Worm (Caenorhabditis elegans) whole organism, L1 larva: ENCODE measurements around the gene str-233.

ENCODE experiments used
- C04F5.9 ChIP-seq: sonication (generic microtip); optimal IDR thresholded peaks from 2 replicates; lab custom pipeline; 2016; ENCODE audit warnings: missing genetic modification characterization, missing compliant biosample characterization
- C16A3.4 ChIP-seq: fragments of 150-350 bp; optimal IDR thresholded peaks from 2 replicates; lab custom pipeline; 2014; ENCODE audit warnings: missing biosample characterization, missing genetic modification characterization
- F16B12.6 ChIP-seq: fragments of 150-350 bp; optimal IDR thresholded peaks from 2 replicates; lab custom pipeline; 2014; ENCODE audit warnings: missing biosample characterization, missing genetic modification characterization
- Y116A8C.19 ChIP-seq: sonication (generic microtip); optimal IDR thresholded peaks from 2 replicates; lab custom pipeline; 2016; ENCODE audit warnings: missing compliant biosample characterization, missing genetic modification characterization, borderline replicate concordance
- ceh-63 ChIP-seq: fragments of 200-800 bp; sonication (Bioruptor generic); optimal IDR thresholded peaks from 2 replicates; lab custom pipeline; 2018; ENCODE audit warnings: mild to moderate bottlenecking, missing genetic modification characterization, missing compliant biosample characterization
- ceh-88 ChIP-seq: fragments of 200-800 bp; sonication (Bioruptor generic); IDR thresholded peaks from 2 replicates; pipeline ENCODE4 v1.3.6; 2022; ENCODE audit warnings: missing genetic modification characterization, missing compliant biosample characterization
- ceh-90 ChIP-seq: sonication (generic microtip); optimal IDR thresholded peaks from 2 replicates; lab custom pipeline; 2016; ENCODE audit warnings: missing genetic modification characterization, missing compliant biosample characterization
- efl-1 ChIP-seq, 4 experiments: fragments of 150-350 bp; optimal IDR thresholded peaks in 3 of 4; peaks in 1 of 4; 1 replicate in 1 of 4; 2 replicates in 3 of 4; lab custom pipeline; 2014; ENCODE audit warnings: missing biosample characterization in 2 of 4, missing genetic modification characterization in 2 of 4, missing genetic modification reagents in 2 of 4
- elt-2 ChIP-seq: sonication (generic microtip); optimal IDR thresholded peaks from 2 replicates; lab custom pipeline; 2016; ENCODE audit warnings: missing genetic modification characterization, mild to moderate bottlenecking, inconsistent platforms, missing compliant biosample characterization, missing genetic modification reagents
- ets-5 ChIP-seq: fragments of 200-800 bp; sonication (Bioruptor generic); IDR thresholded peaks from 2 replicates; pipeline ENCODE4 v1.3.6; 2022; ENCODE audit warnings: missing genetic modification characterization, missing compliant biosample characterization
- fkh-4 ChIP-seq: sonication (generic microtip); optimal IDR thresholded peaks from 2 replicates; lab custom pipeline; 2016; ENCODE audit warnings: missing compliant biosample characterization, missing genetic modification characterization, borderline replicate concordance
- fkh-8 ChIP-seq: sonication (generic microtip); optimal IDR thresholded peaks from 2 replicates; lab custom pipeline; 2016; ENCODE audit warnings: mild to moderate bottlenecking, missing genetic modification characterization, missing compliant biosample characterization
- fos-1 ChIP-seq: fragments of 150-350 bp; optimal IDR thresholded peaks from 2 replicates; lab custom pipeline; 2014; ENCODE audit warnings: missing biosample characterization, missing genetic modification characterization
- grh-1 ChIP-seq: fragments of 200-800 bp; sonication (Bioruptor generic); IDR thresholded peaks from 2 replicates; pipeline ENCODE4 v1.3.6; 2022; ENCODE audit warnings: missing genetic modification reagents, missing genetic modification characterization, missing compliant biosample characterization
- hlh-17 ChIP-seq: fragments of 200-800 bp; sonication (Bioruptor generic); optimal IDR thresholded peaks from 2 replicates; lab custom pipeline; 2018; ENCODE audit warnings: missing genetic modification characterization, mild to moderate bottlenecking, missing compliant biosample characterization, moderate library complexity, borderline replicate concordance
- hpl-2 ChIP-seq: fragments of 150-350 bp; optimal IDR thresholded peaks from 2 replicates; lab custom pipeline; 2014; ENCODE audit warnings: missing biosample characterization, missing genetic modification reagents, missing genetic modification characterization
- lin-13 ChIP-seq: fragments of 150-350 bp; optimal IDR thresholded peaks from 2 replicates; lab custom pipeline; 2014; ENCODE audit warnings: missing biosample characterization, missing genetic modification reagents, missing genetic modification characterization
- lin-14 ChIP-seq: fragments of 200-800 bp; sonication (Bioruptor generic); optimal IDR thresholded peaks from 2 replicates; lab custom pipeline; 2018; ENCODE audit warnings: mild to moderate bottlenecking, missing genetic modification characterization, moderate library complexity, missing compliant biosample characterization
- lin-35 ChIP-seq, 2 experiments: fragments of 150-350 bp; optimal IDR thresholded peaks; 2 replicates each; lab custom pipeline; 2014; ENCODE audit warnings: missing biosample characterization in 2 of 2, missing genetic modification characterization in 2 of 2, missing genetic modification reagents in 2 of 2
- lin-39 ChIP-seq: fragments of 150-350 bp; optimal IDR thresholded peaks from 2 replicates; lab custom pipeline; 2014; ENCODE audit warnings: missing biosample characterization, missing genetic modification reagents, missing genetic modification characterization
- lsy-2 ChIP-seq, 2 experiments: fragments of 150-350 bp; optimal IDR thresholded peaks; 2 replicates each; lab custom pipeline; 2014; ENCODE audit warnings: missing biosample characterization in 2 of 2, missing genetic modification characterization in 2 of 2
- mef-2 ChIP-seq: fragments of 150-350 bp; optimal IDR thresholded peaks from 2 replicates; lab custom pipeline; 2014; ENCODE audit warnings: missing biosample characterization, missing genetic modification characterization
- nhr-12 ChIP-seq: sonication (generic microtip); optimal IDR thresholded peaks from 2 replicates; lab custom pipeline; 2017; ENCODE audit warnings: missing biosample characterization, missing genetic modification characterization
- nhr-19 ChIP-seq: fragments of 200-800 bp; sonication (Bioruptor generic); conservative IDR thresholded peaks from 2 replicates; pipeline ENCODE4 v1.3.6; 2022; ENCODE audit warnings: missing genetic modification characterization, missing compliant biosample characterization
- nhr-237 ChIP-seq: fragments of 150-350 bp; optimal IDR thresholded peaks from 2 replicates; lab custom pipeline; 2014; ENCODE audit warnings: missing biosample characterization, missing genetic modification characterization
- nhr-71 ChIP-seq: sonication (generic microtip); optimal IDR thresholded peaks from 2 replicates; lab custom pipeline; 2016; ENCODE audit warnings: mild to moderate bottlenecking, missing genetic modification characterization, moderate library complexity, missing compliant biosample characterization
- nhr-76 ChIP-seq: sonication (generic microtip); optimal IDR thresholded peaks from 2 replicates; lab custom pipeline; 2017; ENCODE audit warnings: missing biosample characterization, missing genetic modification characterization
- nhr-77 ChIP-seq: fragments of 150-350 bp; optimal IDR thresholded peaks from 2 replicates; lab custom pipeline; 2014; ENCODE audit warnings: missing biosample characterization, missing genetic modification characterization
- nhr-85 ChIP-seq: sonication (generic microtip); peaks from one replicate; lab custom pipeline; 2016; ENCODE audit warnings: missing genetic modification characterization, inconsistent platforms, missing compliant biosample characterization
- pqm-1 ChIP-seq: sonication (generic microtip); optimal IDR thresholded peaks from 3 replicates; lab custom pipeline; 2017; ENCODE audit warnings: missing biosample characterization, missing genetic modification characterization
- rnt-1 ChIP-seq: sonication (generic microtip); optimal IDR thresholded peaks from 2 replicates; lab custom pipeline; 2016; ENCODE audit warnings: mild to moderate bottlenecking, missing genetic modification characterization, moderate library complexity, missing compliant biosample characterization
- snpc-4 ChIP-seq: fragments of 150-350 bp; optimal IDR thresholded peaks from 2 replicates; lab custom pipeline; 2014; ENCODE audit warnings: missing biosample characterization, missing genetic modification characterization
- snu-23 ChIP-seq: sonication (generic microtip); optimal IDR thresholded peaks from 2 replicates; lab custom pipeline; 2016; ENCODE audit warnings: missing genetic modification characterization, missing compliant biosample characterization
- sup-37 ChIP-seq: fragments of 200-800 bp; sonication (Bioruptor generic); optimal IDR thresholded peaks from 2 replicates; lab custom pipeline; 2018; ENCODE audit warnings: mild to moderate bottlenecking, missing genetic modification characterization, missing compliant biosample characterization
- unc-30 ChIP-seq: sonication (generic microtip); optimal IDR thresholded peaks from 2 replicates; lab custom pipeline; 2017; ENCODE audit warnings: missing biosample characterization, missing genetic modification characterization
- vab-15 ChIP-seq: sonication (generic microtip); optimal IDR thresholded peaks from 2 replicates; lab custom pipeline; 2017; ENCODE audit warnings: missing genotype, mild to moderate bottlenecking, missing genetic modification characterization, missing compliant biosample characterization
- zag-1 ChIP-seq: fragments of 150-350 bp; optimal IDR thresholded peaks from 2 replicates; lab custom pipeline; 2014; ENCODE audit warnings: missing biosample characterization, missing genetic modification characterization
- zip-4 ChIP-seq: fragments of 200-800 bp; sonication (Bioruptor generic); optimal IDR thresholded peaks from 2 replicates; lab custom pipeline; 2018; ENCODE audit warnings: mild to moderate bottlenecking, missing genetic modification characterization, moderate library complexity, missing compliant biosample characterization

Gene str-233

DNA sequence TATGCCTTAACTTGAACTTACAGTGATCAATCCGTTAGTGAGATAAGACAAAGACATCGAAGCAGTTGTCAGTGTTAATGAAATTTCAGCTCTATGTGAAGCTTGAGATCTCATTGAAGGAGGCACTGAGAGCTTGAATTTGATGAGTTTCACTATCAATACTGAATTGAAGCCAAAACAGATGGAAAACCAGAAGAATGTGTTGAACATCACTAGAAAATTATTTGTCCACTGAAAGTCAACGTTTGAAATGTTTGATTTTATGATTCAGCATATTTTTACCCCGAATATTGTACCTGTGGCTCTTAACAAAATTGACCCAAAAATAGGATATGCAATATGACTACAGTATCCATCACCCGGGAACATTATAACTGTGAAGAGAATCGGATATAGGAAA, 38.6 kb downstream of the str-233 start:
- no peak for TF ChIP-seq fkh-4 (tag; lab: Kevin White, UChicago)
- TF ChIP-seq fos-1: no peak
- TF ChIP-seq lsy-2 (tag; optimal IDR thresholded peaks at IDR 0.05; lab: Kevin White, UChicago): no peak
- TF ChIP-seq nhr-19 (GFP tag; lab: Robert Waterston, UW): no peak
- no peak for TF ChIP-seq nhr-237
- TF ChIP-seq vab-15: no peak
- TF ChIP-seq ceh-63 (GFP tag; lab: Kevin White, UChicago): no peak
- TF ChIP-seq sup-37 (GFP tag; lab: Kevin White, UChicago): no peak
- no peak for TF ChIP-seq hpl-2 (GFP tag; lab: Kevin White, UChicago)
- TF ChIP-seq grh-1 (GFP tag; lab: Robert Waterston, UW): no peak
- no peak for TF ChIP-seq C16A3.4 (tag; lab: Kevin White, UChicago)
- TF ChIP-seq elt-2 (tag; lab: Kevin White, UChicago): no peak
- TF ChIP-seq snu-23 (GFP tag; lab: Kevin White, UChicago): no peak
- TF ChIP-seq nhr-76 (tag; lab: Kevin White, UChicago): no peak
- TF ChIP-seq hlh-17 (GFP tag; lab: Kevin White, UChicago): no peak
- TF ChIP-seq lin-35 (GFP tag; optimal IDR thresholded peaks at IDR 0.05; lab: Kevin White, UChicago): no peak
- no peak for TF ChIP-seq zag-1 (tag; lab: Kevin White, UChicago)
- TF ChIP-seq efl-1 (optimal IDR thresholded peaks at IDR 0.05; lab: Kevin White, UChicago): no peak
- TF ChIP-seq efl-1 (GFP tag; optimal IDR thresholded peaks at IDR 0.05 in 1 of 2; lab: Kevin White, UChicago): no peak
- TF ChIP-seq nhr-77 (tag; lab: Kevin White, UChicago): no peak
- TF ChIP-seq lin-39: no peak

DNA sequence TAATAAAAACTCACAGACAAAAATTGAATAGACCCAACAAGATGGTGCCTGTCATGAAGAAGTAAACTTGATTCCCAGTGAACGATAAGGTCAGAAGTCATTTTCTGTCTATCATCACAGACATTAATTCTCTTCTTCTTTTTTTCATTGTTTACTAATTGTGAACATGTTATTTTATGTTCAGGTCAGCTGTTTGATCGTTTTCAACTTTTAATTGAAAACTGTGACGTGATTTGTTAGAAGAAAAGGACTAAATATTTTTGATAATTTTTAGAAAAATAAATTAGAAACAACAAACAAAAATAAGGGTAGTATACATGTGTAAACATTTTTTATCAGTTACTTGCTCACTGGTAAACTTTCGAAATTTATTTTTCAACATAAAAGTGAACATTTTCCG, 39.8 kb downstream of the str-233 start, which contains the start of gene F36G9.7:
F36G9.7 (minus strand) TSS at position 101 of the 400 bp plus-strand sequence.
- no peak for TF ChIP-seq rnt-1 (tag; lab: Kevin White, UChicago)
- TF ChIP-seq nhr-71 (tag; lab: Kevin White, UChicago): no peak
- no peak for TF ChIP-seq sup-37 (GFP tag; lab: Kevin White, UChicago)
- no peak for TF ChIP-seq fos-1
- TF ChIP-seq lin-13 (GFP tag; lab: Kevin White, UChicago): no peak
- TF ChIP-seq F16B12.6 (tag; lab: Kevin White, UChicago): no peak
- TF ChIP-seq ets-5 (GFP tag; lab: Robert Waterston, UW): no peak
- no peak for TF ChIP-seq lin-14 (GFP tag; lab: Kevin White, UChicago)
- no peak for TF ChIP-seq hpl-2 (GFP tag; lab: Kevin White, UChicago)
- no peak for TF ChIP-seq nhr-85 (tag; lab: Kevin White, UChicago)
- no peak for TF ChIP-seq fkh-8
- TF ChIP-seq ceh-90 (tag; lab: Kevin White, UChicago): no peak
- no peak for TF ChIP-seq lsy-2 (tag; optimal IDR thresholded peaks at IDR 0.05; lab: Kevin White, UChicago)
- no peak for TF ChIP-seq nhr-77 (tag; lab: Kevin White, UChicago)
- TF ChIP-seq pqm-1 (tag; lab: Kevin White, UChicago): no peak
- TF ChIP-seq nhr-12 (tag; lab: Kevin White, UChicago): no peak

DNA sequence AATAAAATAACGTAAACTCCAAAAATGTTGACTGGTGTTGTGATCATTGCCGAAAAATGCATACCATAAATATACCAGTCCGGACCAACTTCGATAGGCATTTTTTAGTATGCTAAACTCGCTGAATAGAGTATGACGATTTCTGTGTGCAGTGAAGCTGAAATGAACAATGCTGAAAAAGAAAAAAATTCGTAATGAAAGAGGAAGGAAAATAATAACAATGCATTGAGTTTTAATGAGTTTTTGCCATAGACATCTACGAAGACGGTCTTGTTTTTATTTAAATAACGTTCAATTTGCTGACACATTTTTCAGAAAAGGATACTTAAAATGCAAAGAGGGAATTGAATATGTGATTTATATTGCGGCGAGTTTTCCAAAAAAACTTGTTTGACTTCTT, 41.9 kb downstream of the str-233 start, which contains the start of gene sri-1:
sri-1 (minus strand) TSS at position 101 of the 400 bp plus-strand sequence.
- TF ChIP-seq C04F5.9: no peak
- no peak for TF ChIP-seq ceh-88 (GFP tag; lab: Robert Waterston, UW)
- no peak for TF ChIP-seq mef-2
- no peak for TF ChIP-seq snpc-4 (tag; lab: Kevin White, UChicago)
- TF ChIP-seq lin-35 (GFP tag; optimal IDR thresholded peaks at IDR 0.05; lab: Kevin White, UChicago): no peak
- TF ChIP-seq Y116A8C.19 (tag; lab: Kevin White, UChicago): no peak
- TF ChIP-seq zag-1 (tag; lab: Kevin White, UChicago): no peak
- no peak for TF ChIP-seq lin-14 (GFP tag; lab: Kevin White, UChicago)
- TF ChIP-seq unc-30 (tag; lab: Kevin White, UChicago): no peak
- no peak for TF ChIP-seq ceh-90 (tag; lab: Kevin White, UChicago)
- no peak for TF ChIP-seq zip-4 (GFP tag; lab: Kevin White, UChicago)
- TF ChIP-seq ceh-63 (GFP tag; lab: Kevin White, UChicago): no peak
- no peak for TF ChIP-seq pqm-1 (tag; lab: Kevin White, UChicago)
- TF ChIP-seq C16A3.4 (tag; lab: Kevin White, UChicago): no peak
- no peak for TF ChIP-seq nhr-19 (GFP tag; lab: Robert Waterston, UW)
